Fruit fly (Drosophila melanogaster) whole organism, embryonic: ENCODE results near the gene CG15333.

Source experiments
- BEAF-32 ChIP-seq: fragments of 200-800 bp; sonication (Bioruptor generic); optimal IDR thresholded peaks from 3 replicates; lab custom pipeline; 2017; ENCODE audit warnings: missing biosample characterization, missing genetic modification characterization, mild to moderate bottlenecking, moderate library complexity, missing genetic modification reagents
- Bgb ChIP-seq: fragments of 200-800 bp; sonication (Bioruptor generic); IDR thresholded peaks from 2 replicates; pipeline ENCODE4 v1.3.6; 2022; ENCODE audit warnings: missing biosample characterization, missing genetic modification characterization; ENCODE audit not compliant: partially characterized antibody
- BtbVII ChIP-seq: fragments of 200-800 bp; sonication (Bioruptor generic); optimal IDR thresholded peaks from 3 replicates; lab custom pipeline; 2017; ENCODE audit warnings: missing biosample characterization, mild to moderate bottlenecking, missing genetic modification characterization
- Bteb2 ChIP-seq: fragments of 200-800 bp; sonication (Bioruptor generic); optimal IDR thresholded peaks from 2 replicates; lab custom pipeline; 2016; ENCODE audit warnings: missing biosample characterization, missing genetic modification characterization
- CG10543 ChIP-seq: fragments of 200-800 bp; sonication (Bioruptor generic); optimal IDR thresholded peaks from 3 replicates; lab custom pipeline; 2017; ENCODE audit warnings: missing biosample characterization, mild to moderate bottlenecking, missing genetic modification characterization, moderate library complexity
- CG11504 ChIP-seq: fragments of 200-800 bp; sonication (Bioruptor generic); optimal IDR thresholded peaks from 3 replicates; lab custom pipeline; 2019; ENCODE audit warnings: missing biosample characterization, mild to moderate bottlenecking, missing genetic modification characterization, moderate library complexity
- CG12104 ChIP-seq: fragments of 200-800 bp; sonication (Bioruptor generic); optimal IDR thresholded peaks from 3 replicates; lab custom pipeline; 2016; ENCODE audit warnings: missing biosample characterization, missing genetic modification characterization
- CG17328 ChIP-seq: fragments of 200-800 bp; sonication (Bioruptor generic); IDR thresholded peaks from 2 replicates; pipeline ENCODE4 v1.3.6; 2022; ENCODE audit warnings: missing biosample characterization, missing genetic modification characterization
- CG2875 ChIP-seq: fragments of 200-800 bp; sonication (Bioruptor generic); optimal IDR thresholded peaks from 2 replicates; lab custom pipeline; 2017; ENCODE audit warnings: missing biosample characterization, mild to moderate bottlenecking, missing genetic modification characterization, missing genetic modification reagents
- CG32532 ChIP-seq: fragments of 200-800 bp; sonication (Bioruptor generic); IDR thresholded peaks from 2 replicates; pipeline ENCODE4 v1.3.6; 2022; ENCODE audit warnings: missing biosample characterization, missing genetic modification characterization
- CG33557 ChIP-seq: fragments of 200-800 bp; sonication (Bioruptor generic); optimal IDR thresholded peaks from 2 replicates; lab custom pipeline; 2019; ENCODE audit warnings: missing biosample characterization, mild to moderate bottlenecking, missing genetic modification characterization, moderate library complexity
- CG34376 ChIP-seq: fragments of 200-800 bp; sonication (Bioruptor generic); optimal IDR thresholded peaks from 2 replicates; lab custom pipeline; 2018; ENCODE audit warnings: missing biosample characterization, mild to moderate bottlenecking, missing genetic modification characterization
- CG4404 ChIP-seq: fragments of 200-800 bp; sonication (Bioruptor generic); IDR thresholded peaks from 2 replicates; pipeline ENCODE4 v1.3.6; 2022; ENCODE audit warnings: missing biosample characterization, missing genetic modification characterization
- CG4730 ChIP-seq: fragments of 200-800 bp; sonication (Bioruptor generic); IDR thresholded peaks from 2 replicates; pipeline ENCODE4 v1.3.6; 2022; ENCODE audit warnings: missing biosample characterization, missing genetic modification characterization
- CG6854 ChIP-seq: fragments of 200-800 bp; sonication (Bioruptor generic); optimal IDR thresholded peaks from 3 replicates; lab custom pipeline; 2017; ENCODE audit warnings: missing biosample characterization, mild to moderate bottlenecking, missing genetic modification characterization
- CG7372 ChIP-seq: fragments of 200-800 bp; sonication (Bioruptor generic); IDR thresholded peaks from 2 replicates; pipeline ENCODE4 v1.3.6; 2022; ENCODE audit warnings: missing biosample characterization, missing genetic modification characterization
- CG7839 ChIP-seq: fragments of 200-800 bp; sonication (Bioruptor generic); optimal IDR thresholded peaks from 3 replicates; lab custom pipeline; 2018; ENCODE audit warnings: missing biosample characterization, mild to moderate bottlenecking, missing genetic modification characterization, moderate library complexity
- CHES-1-like ChIP-seq: fragments of 200-800 bp; sonication (Bioruptor generic); optimal IDR thresholded peaks from 2 replicates; lab custom pipeline; 2016; ENCODE audit warnings: missing biosample characterization, missing genetic modification characterization
- Chrac-16 ChIP-seq: fragments of 200-800 bp; sonication (Bioruptor generic); optimal IDR thresholded peaks from 3 replicates; lab custom pipeline; 2016; ENCODE audit warnings: missing biosample characterization, missing genetic modification characterization
- CkIIα-i1 ChIP-seq: fragments of 200-800 bp; sonication (Bioruptor generic); IDR thresholded peaks from 2 replicates; pipeline ENCODE4 v1.3.6; 2022; ENCODE audit warnings: missing biosample characterization, missing genetic modification characterization
- H2.0 ChIP-seq: fragments of 200-800 bp; sonication (Bioruptor generic); IDR thresholded peaks from 2 replicates; pipeline ENCODE4 v1.3.6; 2022; ENCODE audit warnings: missing biosample characterization, missing genetic modification characterization
- HLH3B ChIP-seq: fragments of 200-800 bp; sonication (Bioruptor generic); IDR thresholded peaks from 2 replicates; pipeline ENCODE4 v1.3.6; 2022; ENCODE audit warnings: missing biosample characterization, missing genetic modification characterization
- Hmx ChIP-seq: fragments of 200-800 bp; sonication (Bioruptor generic); optimal IDR thresholded peaks from 2 replicates; lab custom pipeline; 2016; ENCODE audit warnings: missing biosample characterization, missing genetic modification characterization
- Max ChIP-seq: fragments of 200-800 bp; sonication (Bioruptor generic); optimal IDR thresholded peaks from 2 replicates; lab custom pipeline; 2016; ENCODE audit warnings: missing biosample characterization, mild to moderate bottlenecking, missing genetic modification characterization
- Med ChIP-seq: fragments of 200-800 bp; sonication (Bioruptor generic); peaks from one replicate; lab custom pipeline; 2016; ENCODE audit warnings: missing biosample characterization, missing genetic modification characterization, mild to moderate bottlenecking, inconsistent platforms, moderate library complexity
- Nf-YA ChIP-seq: fragments of 200-800 bp; sonication (Bioruptor generic); IDR thresholded peaks from 2 replicates; pipeline ENCODE4 v1.3.6; 2022; ENCODE audit warnings: missing biosample characterization, missing genetic modification characterization
- NfI ChIP-seq: fragments of 200-800 bp; sonication (Bioruptor generic); optimal IDR thresholded peaks from 3 replicates; lab custom pipeline; 2018; ENCODE audit warnings: missing biosample characterization, mild to moderate bottlenecking, missing genetic modification characterization, moderate library complexity
- Oaz ChIP-seq: fragments of 200-800 bp; sonication (Bioruptor generic); IDR thresholded peaks from 2 replicates; pipeline ENCODE4 v1.3.6; 2022; ENCODE audit warnings: missing biosample characterization, missing genetic modification characterization
- Ptx1 ChIP-seq: fragments of 200-800 bp; sonication (Bioruptor generic); IDR thresholded peaks from 2 replicates; pipeline ENCODE4 v1.3.6; 2022; ENCODE audit warnings: missing biosample characterization, missing genetic modification characterization
- Scr ChIP-seq: fragments of 200-800 bp; sonication (Bioruptor generic); IDR thresholded peaks from 2 replicates; pipeline ENCODE4 v1.3.6; 2022; ENCODE audit warnings: missing biosample characterization, missing genetic modification characterization; ENCODE audit not compliant: partially characterized antibody
- Sox102F ChIP-seq: fragments of 200-800 bp; sonication (Bioruptor generic); optimal IDR thresholded peaks from 2 replicates; lab custom pipeline; 2018; ENCODE audit warnings: missing biosample characterization, mild to moderate bottlenecking, missing genetic modification characterization, moderate library complexity
- Spps ChIP-seq: fragments of 200-800 bp; sonication (Bioruptor generic); optimal IDR thresholded peaks from 2 replicates; lab custom pipeline; 2018; ENCODE audit warnings: missing biosample characterization, mild to moderate bottlenecking, missing genetic modification characterization
- Taf1 ChIP-seq: fragments of 200-800 bp; sonication (Bioruptor generic); IDR thresholded peaks from 2 replicates; pipeline ENCODE4 v1.3.6; 2022; ENCODE audit warnings: missing biosample characterization, missing genetic modification characterization
- Xbp1 ChIP-seq: fragments of 200-800 bp; sonication (Bioruptor generic); optimal IDR thresholded peaks from 3 replicates; lab custom pipeline; 2016; ENCODE audit warnings: missing biosample characterization, mild to moderate bottlenecking, missing genetic modification characterization
- corto ChIP-seq: fragments of 200-800 bp; sonication (Bioruptor generic); optimal IDR thresholded peaks from 2 replicates; lab custom pipeline; 2016; ENCODE audit warnings: missing biosample characterization, mild to moderate bottlenecking, missing genetic modification characterization, moderate library complexity
- exex ChIP-seq: fragments of 200-800 bp; sonication (Bioruptor generic); optimal IDR thresholded peaks from 4 replicates; lab custom pipeline; 2018; ENCODE audit warnings: missing biosample characterization, mild to moderate bottlenecking, missing genetic modification characterization, moderate library complexity
- fd3F ChIP-seq: fragments of 200-800 bp; sonication (Bioruptor generic); optimal IDR thresholded peaks from 2 replicates; lab custom pipeline; 2018; ENCODE audit warnings: missing biosample characterization, mild to moderate bottlenecking, missing genetic modification characterization, moderate library complexity
- grn ChIP-seq: fragments of 200-800 bp; sonication (Bioruptor generic); optimal IDR thresholded peaks from 3 replicates; lab custom pipeline; 2017; ENCODE audit warnings: missing biosample characterization, missing genetic modification characterization
- gsb-n ChIP-seq: fragments of 200-800 bp; sonication (Bioruptor generic); optimal IDR thresholded peaks from 3 replicates; lab custom pipeline; 2018; ENCODE audit warnings: missing biosample characterization, mild to moderate bottlenecking, missing genetic modification characterization
- h ChIP-seq: fragments of >200 bp; optimal IDR thresholded peaks from 2 replicates; lab custom pipeline; 2017
- hkb ChIP-seq, 2 experiments: fragments of 200-800 bp in 1 of 2; fragments of >200 bp in 1 of 2; sonication (Bioruptor generic) in 1 of 2; IDR thresholded peaks in 1 of 2; optimal IDR thresholded peaks in 1 of 2; 2 replicates each; pipeline versions ENCODE4 v1.3.6 to Lab custom; 2017 to 2022; ENCODE audit warnings: missing biosample characterization in 1 of 2, missing genetic modification characterization in 1 of 2
- jumu ChIP-seq: fragments of 200-800 bp; sonication (Bioruptor generic); optimal IDR thresholded peaks from 3 replicates; lab custom pipeline; 2016; ENCODE audit warnings: missing biosample characterization, missing genetic modification characterization
- lmd ChIP-seq: fragments of 200-800 bp; sonication (Bioruptor generic); IDR thresholded peaks from 2 replicates; pipeline ENCODE4 v1.3.6; 2022; ENCODE audit warnings: missing biosample characterization, missing genetic modification characterization
- run ChIP-seq: fragments of 200-800 bp; sonication (Bioruptor generic); optimal IDR thresholded peaks from 3 replicates; lab custom pipeline; 2018; ENCODE audit warnings: missing biosample characterization, mild to moderate bottlenecking, missing genetic modification characterization
- sens-2 ChIP-seq: fragments of 200-800 bp; sonication (Bioruptor generic); IDR thresholded peaks from 2 replicates; pipeline ENCODE4 v1.3.6; 2022; ENCODE audit warnings: missing biosample characterization, missing genetic modification characterization
- slp2 ChIP-seq: fragments of 200-800 bp; sonication (Bioruptor generic); optimal IDR thresholded peaks from 2 replicates; lab custom pipeline; 2016; ENCODE audit warnings: missing biosample characterization, missing genetic modification characterization
- tgo ChIP-seq: fragments of 200-800 bp; sonication (Bioruptor generic); IDR thresholded peaks from 3 replicates; pipeline ENCODE4 v1.3.6; 2022; ENCODE audit warnings: missing biosample characterization, missing genetic modification characterization
- tin ChIP-seq: fragments of 200-800 bp; sonication (Bioruptor generic); optimal IDR thresholded peaks from 3 replicates; lab custom pipeline; 2016; ENCODE audit warnings: missing biosample characterization, missing genetic modification characterization
- tx ChIP-seq: fragments of 200-800 bp; sonication (Bioruptor generic); optimal IDR thresholded peaks from 2 replicates; lab custom pipeline; 2016; ENCODE audit warnings: missing biosample characterization, missing genetic modification characterization
- unpg ChIP-seq: fragments of 200-800 bp; sonication (Bioruptor generic); optimal IDR thresholded peaks from 3 replicates; lab custom pipeline; 2018; ENCODE audit warnings: missing biosample characterization, mild to moderate bottlenecking, missing genetic modification characterization, moderate library complexity

The CG15333 gene

DNA sequence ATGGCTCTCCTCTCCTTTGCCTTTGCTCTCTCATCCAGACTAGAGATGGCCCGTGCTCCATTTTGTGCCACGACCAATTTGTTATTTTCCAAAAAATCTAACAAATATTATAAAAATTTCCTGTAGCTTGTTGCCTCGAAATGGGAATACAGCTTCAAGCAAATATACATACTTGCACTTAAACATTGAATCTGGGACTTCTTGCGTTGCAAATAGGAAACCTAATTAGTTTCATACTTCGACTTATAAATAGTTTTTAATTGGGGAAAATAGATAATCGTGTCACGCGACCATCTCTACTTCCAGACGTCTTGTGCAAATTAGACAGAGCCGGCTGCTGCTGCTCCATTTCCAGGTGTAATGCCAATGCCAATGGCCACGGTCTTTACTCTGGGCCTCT is 50.7 kb downstream of the CG15333 start (continued):
- TF ChIP-seq lmd (peak; percentile 38; the same call in 1 of the 2 replicates), BEAF-32 (GFP tag; lab: Kevin White, UChicago) (peak; percentile 64), NfI (GFP tag; lab: Kevin White, UChicago) (peak; percentile 45), CkIIα-i1 (GFP tag; lab: Robert Waterston, UW) (no peak), CHES-1-like (GFP tag; lab: Kevin White, UChicago) (no peak), CG2875 (GFP tag; lab: Kevin White, UChicago) (no peak), H2.0 (0 out of 2 replicates have a peak, but pooled peaks have one; percentile 5), CG10543 (peak; percentile 33), CG12104 (GFP tag; lab: Kevin White, UChicago) (peak; percentile 27), BtbVII (GFP tag; lab: Kevin White, UChicago) (peak; percentile 38), Hmx (GFP tag; lab: Kevin White, UChicago) (no peak), jumu (GFP tag; lab: Kevin White, UChicago) (peak; percentile 15), Chrac-16 (GFP tag; lab: Kevin White, UChicago) (no peak), tx (GFP tag; lab: Kevin White, UChicago) (no peak), exex (tag; lab: Kevin White, UChicago) (peak; percentile 11), unpg (GFP tag; lab: Kevin White, UChicago) (peak; percentile 61), CG7372 (GFP tag; lab: Robert Waterston, UW) (0 out of 2 replicates have a peak, but pooled peaks have one; percentile 9), CG32532 (GFP tag; lab: Robert Waterston, UW) (peak; percentile 9; the same call in 1 of the 2 replicates), tin (GFP tag; lab: Kevin White, UChicago) (peak; percentile 23), Xbp1 (GFP tag; lab: Kevin White, UChicago) (peak; percentile 44), fd3F (peak; percentile 9), Sox102F (GFP tag; lab: Kevin White, UChicago) (peak; percentile 66), CG7839 (peak; percentile 67), CG11504 (peak; percentile 72), grn (GFP tag; lab: Kevin White, UChicago) (no peak), CG34376 (GFP tag; lab: Kevin White, UChicago) (peak; percentile 39), run (tag; lab: Kevin White, UChicago) (no peak), slp2 (peak; percentile 19), Max (GFP tag; lab: Kevin White, UChicago) (no peak), CG4404 (GFP tag; lab: Robert Waterston, UW) (peak; percentile 27; the same call in 1 of the 2 replicates), Spps (no peak), CG17328 (GFP tag; lab: Robert Waterston, UW) (no peak), corto (GFP tag; lab: Kevin White, UChicago) (peak; percentile 66), sens-2 (GFP tag; lab: Robert Waterston, UW) (no peak), h (lab: Kevin White, UChicago) (no peak), hkb (optimal IDR thresholded peaks at IDR 0.05; lab: Kevin White, UChicago) (no peak), hkb (GFP tag; IDR thresholded peaks at IDR 0.05; lab: Robert Waterston, UW) (peak; percentile 35; the same call in 1 of the 2 replicates), tgo (GFP tag; lab: Robert Waterston, UW) (peak; percentile 27; the same call in 1 of the 3 replicates), Med (GFP tag; lab: Kevin White, UChicago) (peak; percentile 88), Scr (GFP tag; lab: Robert Waterston, UW) (peak; percentile 65), CG6854 (GFP tag; lab: Kevin White, UChicago) (peak; percentile 17), HLH3B (GFP tag; lab: Robert Waterston, UW) (peak; percentile 26; the same call in 1 of the 2 replicates), Bgb (GFP tag; lab: Robert Waterston, UW) (peak; percentile 31; the same call in 1 of the 2 replicates), gsb-n (tag; lab: Kevin White, UChicago) (peak; percentile 14), CG33557 (GFP tag; lab: Kevin White, UChicago) (peak; percentile 7), Taf1 (GFP tag; lab: Robert Waterston, UW) (no peak), CG4730 (GFP tag; lab: Robert Waterston, UW) (no peak), Nf-YA (GFP tag; lab: Robert Waterston, UW) (no peak), Oaz (GFP tag; lab: Robert Waterston, UW) (no peak), Bteb2 (no peak), Ptx1 (GFP tag; lab: Robert Waterston, UW) (peak; percentile 48)
